Worm (Caenorhabditis elegans) whole organism, mixed stage, embryonic: ENCODE data around the gene fdgt-1.
"Not testable (repeated sequence)": the region's sequence is repeated elsewhere in the genome, so short reads cannot be mapped to it uniquely, and the experiment has no call there.

Source experiments
- M03D4.4 ChIP-seq: sonication (generic microtip); optimal IDR thresholded peaks from 2 replicates; lab custom pipeline; 2017; ENCODE audit warnings: mild to moderate bottlenecking, missing genetic modification characterization, missing compliant biosample characterization
- bed-3 ChIP-seq: fragments of 200-800 bp; sonication (Bioruptor generic); optimal IDR thresholded peaks from 3 replicates; lab custom pipeline; 2018; ENCODE audit warnings: mild to moderate bottlenecking, missing genetic modification characterization, moderate library complexity, missing compliant biosample characterization
- blmp-1 ChIP-seq: fragments of 150-350 bp; optimal IDR thresholded peaks from 2 replicates; lab custom pipeline; 2014; ENCODE audit warnings: missing biosample characterization, missing genetic modification characterization
- ceh-39 ChIP-seq: fragments of 150-350 bp; optimal IDR thresholded peaks from 2 replicates; lab custom pipeline; 2014; ENCODE audit warnings: missing biosample characterization, missing genetic modification characterization
- ceh-43 ChIP-seq: fragments of 200-800 bp; sonication (Bioruptor generic); optimal IDR thresholded peaks from 2 replicates; lab custom pipeline; 2018; ENCODE audit warnings: mild to moderate bottlenecking, missing genetic modification characterization, moderate library complexity, missing compliant biosample characterization
- ceh-83 ChIP-seq: fragments of 200-800 bp; sonication (Bioruptor generic); optimal IDR thresholded peaks from 2 replicates; lab custom pipeline; 2018; ENCODE audit warnings: mild to moderate bottlenecking, missing genetic modification characterization, missing compliant biosample characterization
- ces-1 ChIP-seq: fragments of 150-350 bp; optimal IDR thresholded peaks from 2 replicates; lab custom pipeline; 2014; ENCODE audit warnings: missing biosample characterization, missing genetic modification reagents, missing genetic modification characterization
- cnd-1 ChIP-seq: fragments of 200-800 bp; sonication (Bioruptor generic); optimal IDR thresholded peaks from 2 replicates; lab custom pipeline; 2018; ENCODE audit warnings: mild to moderate bottlenecking, missing genetic modification characterization, missing compliant biosample characterization
- drap-1 ChIP-seq: fragments of 200-800 bp; sonication (Bioruptor generic); optimal IDR thresholded peaks from 3 replicates; lab custom pipeline; 2018; ENCODE audit warnings: mild to moderate bottlenecking, missing genetic modification characterization, missing compliant biosample characterization
- elt-1 ChIP-seq: sonication (generic microtip); optimal IDR thresholded peaks from 2 replicates; lab custom pipeline; 2017; ENCODE audit warnings: missing genetic modification characterization, mild to moderate bottlenecking, missing compliant biosample characterization, antibody characterized with exemption, moderate library complexity, borderline replicate concordance; ENCODE audit not compliant: insufficient read depth
- elt-3 ChIP-seq: fragments of 150-350 bp; optimal IDR thresholded peaks from 2 replicates; lab custom pipeline; 2014; ENCODE audit warnings: missing biosample characterization, missing genetic modification characterization
- flh-1 ChIP-seq: fragments of 200-800 bp; sonication (Bioruptor generic); optimal IDR thresholded peaks from 2 replicates; lab custom pipeline; 2018; ENCODE audit warnings: mild to moderate bottlenecking, missing genetic modification characterization, moderate library complexity, missing compliant biosample characterization
- hlh-1 ChIP-seq: fragments of 150-350 bp; optimal IDR thresholded peaks from 2 replicates; lab custom pipeline; 2014; ENCODE audit warnings: missing biosample characterization, missing genetic modification reagents, missing genetic modification characterization
- lin-13 ChIP-seq: fragments of 150-350 bp; optimal IDR thresholded peaks from 2 replicates; lab custom pipeline; 2014; ENCODE audit warnings: missing biosample characterization, missing genetic modification characterization
- lin-32 ChIP-seq: fragments of 200-800 bp; sonication (Bioruptor generic); optimal IDR thresholded peaks from 2 replicates; lab custom pipeline; 2018; ENCODE audit warnings: mild to moderate bottlenecking, missing genetic modification characterization, missing compliant biosample characterization
- lsy-2 ChIP-seq: fragments of 150-350 bp; optimal IDR thresholded peaks from 2 replicates; lab custom pipeline; 2014; ENCODE audit warnings: missing biosample characterization, missing genetic modification characterization
- mls-2 ChIP-seq: sonication (generic microtip); optimal IDR thresholded peaks from 2 replicates; lab custom pipeline; 2016; ENCODE audit warnings: mild to moderate bottlenecking, missing genetic modification characterization, moderate library complexity, missing compliant biosample characterization
- nhr-12 ChIP-seq: fragments of 150-350 bp; optimal IDR thresholded peaks from 2 replicates; lab custom pipeline; 2014; ENCODE audit warnings: missing biosample characterization, missing genetic modification characterization
- nhr-2 ChIP-seq: fragments of 150-350 bp; optimal IDR thresholded peaks from 2 replicates; lab custom pipeline; 2014; ENCODE audit warnings: missing biosample characterization, missing genetic modification characterization
- nhr-237 ChIP-seq: fragments of 150-350 bp; optimal IDR thresholded peaks from 2 replicates; lab custom pipeline; 2014; ENCODE audit warnings: missing biosample characterization, missing genetic modification characterization
- nhr-28 ChIP-seq: fragments of 150-350 bp; optimal IDR thresholded peaks from 2 replicates; lab custom pipeline; 2014; ENCODE audit warnings: missing biosample characterization, missing genetic modification characterization
- nhr-76 ChIP-seq: sonication (generic microtip); optimal IDR thresholded peaks from 2 replicates; lab custom pipeline; 2017; ENCODE audit warnings: missing biosample characterization, missing genetic modification characterization
- pha-4 ChIP-seq: fragments of 150-350 bp; optimal IDR thresholded peaks from 2 replicates; lab custom pipeline; 2018; ENCODE audit warnings: missing biosample characterization, missing genetic modification reagents, missing genetic modification characterization
- snpc-4 ChIP-seq: fragments of 150-350 bp; optimal IDR thresholded peaks from 2 replicates; lab custom pipeline; 2014; ENCODE audit warnings: missing biosample characterization, missing genetic modification characterization
- sptf-1 ChIP-seq: sonication (generic microtip); optimal IDR thresholded peaks from 2 replicates; lab custom pipeline; 2017; ENCODE audit warnings: mild to moderate bottlenecking, missing genetic modification characterization, moderate library complexity, missing compliant biosample characterization
- tbx-8 ChIP-seq: fragments of 200-800 bp; sonication (Bioruptor generic); optimal IDR thresholded peaks from 2 replicates; lab custom pipeline; 2018; ENCODE audit warnings: mild to moderate bottlenecking, missing genetic modification characterization, moderate library complexity, missing compliant biosample characterization
- unc-120 ChIP-seq: sonication (generic microtip); optimal IDR thresholded peaks from 2 replicates; lab custom pipeline; 2017; ENCODE audit warnings: missing genetic modification characterization, missing compliant biosample characterization; ENCODE audit not compliant: poor library complexity, severe bottlenecking
- ztf-11 ChIP-seq: fragments of 150-350 bp; optimal IDR thresholded peaks from 2 replicates; lab custom pipeline; 2014; ENCODE audit warnings: missing biosample characterization, missing genetic modification characterization

Gene fdgt-1

ce11 chrII:1538589-1538988 is 34.2 kb downstream of the fdgt-1 start, which contains the start of gene fbxb-44:
Gene fbxb-44, plus strand, starts transcription at chrII:1538889.
- peak; percentile 34 for TF ChIP-seq cnd-1 (tag; lab: Kevin White, UChicago)
- TF ChIP-seq ztf-11 (tag; lab: Kevin White, UChicago), result no peak

- TF ChIP-seq elt-1, nhr-2, M03D4.4 (tag; lab: Kevin White, UChicago): not testable (repeated sequence)
- TF ChIP-seq, all 35 proteins: peak for 0; not testable (repeated sequence) for 35
Measured at ce11 chrII:1540628-1541027, 36.3 kb downstream of the fdgt-1 start, which contains the start of gene poml-4. Gene poml-4, plus strand, starts transcription at chrII:1540928.

ce11 chrII:1543182-1543581 is 38.8 kb downstream of the fdgt-1 start, which contains the start of gene K05F6.4:
Gene K05F6.4, plus strand, starts transcription at chrII:1543482.
- TF ChIP-seq pha-4, lsy-2, nhr-76 (tag; lab: Kevin White, UChicago): not testable (repeated sequence)

ce11 chrII:1545625-1546024 is 41.3 kb downstream of the fdgt-1 start, which contains the start of gene K05F6.12:
Gene K05F6.12, plus strand, starts transcription at chrII:1545925.
- no peak for TF ChIP-seq nhr-12
- TF ChIP-seq sptf-1 (tag; lab: Kevin White, UChicago), result no peak
- no peak for TF ChIP-seq mls-2
- TF ChIP-seq unc-120, result no peak
- no peak for TF ChIP-seq ceh-83 (GFP tag; lab: Kevin White, UChicago)
- TF ChIP-seq lin-32 (GFP tag; lab: Kevin White, UChicago), result no peak
- no peak for TF ChIP-seq elt-3 (tag; lab: Kevin White, UChicago)
- no peak for TF ChIP-seq hlh-1 (tag; lab: Kevin White, UChicago)
- TF ChIP-seq flh-1 (GFP tag; lab: Kevin White, UChicago), result no peak
- no peak for TF ChIP-seq tbx-8 (GFP tag; lab: Kevin White, UChicago)
- TF ChIP-seq lsy-2 (tag; lab: Kevin White, UChicago), result no peak
- no peak for TF ChIP-seq ztf-11 (tag; lab: Kevin White, UChicago)
- TF ChIP-seq nhr-28 (tag; lab: Kevin White, UChicago), result no peak
- TF ChIP-seq nhr-2 (tag; lab: Kevin White, UChicago), result no peak
- no peak for TF ChIP-seq ceh-43 (GFP tag; lab: Kevin White, UChicago)
- TF ChIP-seq pha-4 (tag; lab: Kevin White, UChicago), result no peak
- no peak for TF ChIP-seq blmp-1 (tag; lab: Kevin White, UChicago)
- no peak for TF ChIP-seq drap-1 (GFP tag; lab: Kevin White, UChicago)
- TF ChIP-seq ces-1 (GFP tag; lab: Kevin White, UChicago), result no peak
- TF ChIP-seq, all 35 proteins: peak for 0

ce11 chrII:1550501-1550900 is 46.1 kb downstream of the fdgt-1 start, which contains the start of the genes fbxb-52 and fbxb-51:
Gene fbxb-52, minus strand, starts transcription at chrII:1550601.
Gene fbxb-51, plus strand, starts transcription at chrII:1550712.
- TF ChIP-seq nhr-237 (tag; lab: Kevin White, UChicago), result no peak
- TF ChIP-seq M03D4.4 (tag; lab: Kevin White, UChicago), result no peak
- no peak for TF ChIP-seq sptf-1 (tag; lab: Kevin White, UChicago)
- TF ChIP-seq drap-1 (GFP tag; lab: Kevin White, UChicago), result no peak
- no peak for TF ChIP-seq snpc-4 (tag; lab: Kevin White, UChicago)
- TF ChIP-seq cnd-1 (tag; lab: Kevin White, UChicago), result no peak
- no peak for TF ChIP-seq nhr-12
- no peak for TF ChIP-seq tbx-8 (GFP tag; lab: Kevin White, UChicago)
- TF ChIP-seq mls-2, result no peak
- TF ChIP-seq bed-3 (GFP tag; lab: Kevin White, UChicago), result no peak
- no peak for TF ChIP-seq ceh-39
- no peak for TF ChIP-seq nhr-28 (tag; lab: Kevin White, UChicago)
- TF ChIP-seq blmp-1 (tag; lab: Kevin White, UChicago), result no peak
- TF ChIP-seq, all 35 proteins: peak for 0

ce11 chrII:1556217-1556616 is 51.9 kb downstream of the fdgt-1 start, which contains the start of the genes fbxb-54 and fbxb-50:
Gene fbxb-54, minus strand, starts transcription at chrII:1556317.
Gene fbxb-50, plus strand, starts transcription at chrII:1556443.
- not testable (repeated sequence) for TF ChIP-seq lin-13 (tag; lab: Kevin White, UChicago); ceh-43 (GFP tag; lab: Kevin White, UChicago); ces-1 (GFP tag; lab: Kevin White, UChicago)
